Worm (Caenorhabditis elegans) whole organism, L4/young adult: ENCODE data around the gene VC5.2.

Experiments used
- W03F9.2 ChIP-seq: fragments of 150-350 bp; optimal IDR thresholded peaks from 2 replicates; lab custom pipeline; 2014; ENCODE audit warnings: missing biosample characterization, missing genetic modification characterization
- him-1 ChIP-seq: sonication (generic microtip); optimal IDR thresholded peaks from 2 replicates; lab custom pipeline; 2016; ENCODE audit warnings: missing genotype, missing genetic modification reagents, missing genetic modification characterization, missing compliant biosample characterization

- TF ChIP-seq W03F9.2 (peak; percentile 7), him-1 (tag; lab: Kevin White, UChicago) (no peak)
These were observed 3.5 kb downstream of the VC5.2 start for ce11 chrV:7089217-7089616.
